Worm (Caenorhabditis elegans) whole organism, mixed stage, embryonic: ENCODE measurements around the gene D1014.2.

Experiments used
- cnd-1 ChIP-seq: fragments of 200-800 bp; sonication (Bioruptor generic); optimal IDR thresholded peaks from 2 replicates; lab custom pipeline; 2018; ENCODE audit warnings: mild to moderate bottlenecking, missing genetic modification characterization, missing compliant biosample characterization
- elt-1 ChIP-seq: sonication (generic microtip); optimal IDR thresholded peaks from 2 replicates; lab custom pipeline; 2017; ENCODE audit warnings: missing genetic modification characterization, mild to moderate bottlenecking, missing compliant biosample characterization, antibody characterized with exemption, moderate library complexity, borderline replicate concordance; ENCODE audit not compliant: insufficient read depth
- lin-13 ChIP-seq: fragments of 150-350 bp; optimal IDR thresholded peaks from 2 replicates; lab custom pipeline; 2014; ENCODE audit warnings: missing biosample characterization, missing genetic modification characterization
- lsy-2 ChIP-seq: fragments of 150-350 bp; optimal IDR thresholded peaks from 2 replicates; lab custom pipeline; 2014; ENCODE audit warnings: missing biosample characterization, missing genetic modification characterization
- nhr-237 ChIP-seq: fragments of 150-350 bp; optimal IDR thresholded peaks from 2 replicates; lab custom pipeline; 2014; ENCODE audit warnings: missing biosample characterization, missing genetic modification characterization
- nhr-28 ChIP-seq: fragments of 150-350 bp; optimal IDR thresholded peaks from 2 replicates; lab custom pipeline; 2014; ENCODE audit warnings: missing biosample characterization, missing genetic modification characterization
- snpc-4 ChIP-seq: fragments of 150-350 bp; optimal IDR thresholded peaks from 2 replicates; lab custom pipeline; 2014; ENCODE audit warnings: missing biosample characterization, missing genetic modification characterization
- sptf-1 ChIP-seq: sonication (generic microtip); optimal IDR thresholded peaks from 2 replicates; lab custom pipeline; 2017; ENCODE audit warnings: mild to moderate bottlenecking, missing genetic modification characterization, moderate library complexity, missing compliant biosample characterization
- unc-62 ChIP-seq: fragments of 150-350 bp; optimal IDR thresholded peaks from 2 replicates; lab custom pipeline; 2014; ENCODE audit warnings: missing biosample characterization, missing genetic modification reagents, missing genetic modification characterization
- ztf-11 ChIP-seq: fragments of 150-350 bp; optimal IDR thresholded peaks from 2 replicates; lab custom pipeline; 2014; ENCODE audit warnings: missing biosample characterization, missing genetic modification characterization

- TF ChIP-seq snpc-4 (no peak), nhr-237 (tag; lab: Kevin White, UChicago) (no peak), elt-1 (tag; lab: Kevin White, UChicago) (no peak), nhr-28 (tag; lab: Kevin White, UChicago) (no peak), lin-13 (tag; lab: Kevin White, UChicago) (no peak), ztf-11 (tag; lab: Kevin White, UChicago) (no peak), cnd-1 (tag; lab: Kevin White, UChicago) (no peak), lsy-2 (tag; lab: Kevin White, UChicago) (no peak), sptf-1 (tag; lab: Kevin White, UChicago) (no peak), unc-62 (GFP tag; lab: Kevin White, UChicago) (no peak)
These were observed 13.7 kb downstream of the D1014.2 start, which contains the start of gene sul-2 for ce11 chrV:8157446-8157845.
